Worm (Caenorhabditis elegans): ENCODE data around the gene F38B6.6.
A peak's percentile ranks its signal among the peaks of the same experiment; 100 is the strongest.

The F38B6.6 gene

ce11 chrX:6729593-6729992 is 39.7 kb upstream of the F38B6.6 start, which contains the start of gene K11G12.6:
Gene K11G12.6 (minus strand): TSS chrX:6729657.
- TF ChIP-seq ztf-28 (GFP tag; IDR thresholded peaks at IDR 0.05) (no peak), mcd-1 (GFP tag; IDR thresholded peaks at IDR 0.05) (peak; percentile 60)

ce11 chrX:6728820-6729396 is 39.0 kb upstream of the F38B6.6 start:
- peak; percentile 38 for TF ChIP-seq nhr-80 (tag; optimal IDR thresholded peaks at IDR 0.05)
- TF ChIP-seq tbx-9 (tag; optimal IDR thresholded peaks at IDR 0.05; ENCODE audit: borderline replicate concordance) = no peak

ce11 chrX:6725260-6725718 is 35.4 kb upstream of the F38B6.6 start, which contains the start of gene slc-25A10:
Gene slc-25A10 (minus strand): TSS chrX:6725668.
- TF ChIP-seq chd-7 (tag; optimal IDR thresholded peaks at IDR 0.05) (no peak), hmg-1.2 (GFP tag; IDR thresholded peaks at IDR 0.05) (no peak)

- TF ChIP-seq ceh-91 (GFP tag; IDR thresholded peaks at IDR 0.05) (no peak), T26A5.8 (tag; optimal IDR thresholded peaks at IDR 0.05) (no peak), let-526 (GFP tag; IDR thresholded peaks at IDR 0.05) (no peak), nfyb-1 (GFP tag; IDR thresholded peaks at IDR 0.05) (peak; percentile 16; the same call in 1 of the 2 replicates), lin-26 (GFP tag; IDR thresholded peaks at IDR 0.05) (no peak)
Measured at ce11 chrX:6722966-6723365, 33.1 kb upstream of the F38B6.6 start, which contains the start of gene smf-1. Gene smf-1 (minus strand): TSS chrX:6723066.

ce11 chrX:6718595-6718994 is 28.7 kb upstream of the F38B6.6 start, which contains the start of gene smf-2:
Gene smf-2 (minus strand): TSS chrX:6718695.
- TF ChIP-seq hsf-1 (GFP tag; IDR thresholded peaks at IDR 0.05) (no peak), rcor-1 (GFP tag; IDR thresholded peaks at IDR 0.05) (no peak), B0336.3 (GFP tag; IDR thresholded peaks at IDR 0.05) (no peak), F39B2.1 (GFP tag; IDR thresholded peaks at IDR 0.05) (no peak), lin-35 (GFP tag; optimal IDR thresholded peaks at IDR 0.05) (no peak)

- TF ChIP-seq F10E7.11 (tag; optimal IDR thresholded peaks at IDR 0.05) (no peak), lin-40 (tag; optimal IDR thresholded peaks at IDR 0.05) (no peak), attf-3 (GFP tag; conservative IDR thresholded peaks at IDR 0.05) (no peak), hlh-26 (GFP tag; conservative IDR thresholded peaks at IDR 0.05) (no peak), ekl-4 (GFP tag; IDR thresholded peaks at IDR 0.05) (no peak), fkh-3 (tag; optimal IDR thresholded peaks at IDR 0.05) (no peak), egl-18 (GFP tag; IDR thresholded peaks at IDR 0.05) (no peak), mes-4 (tag; optimal IDR thresholded peaks at IDR 0.05) (no peak), egrh-3 (GFP tag; IDR thresholded peaks at IDR 0.05) (no peak), pha-4 (tag; optimal IDR thresholded peaks at IDR 0.05) (no peak), die-1 (tag; optimal IDR thresholded peaks at IDR 0.05) (no peak), rpc-1 (optimal IDR thresholded peaks at IDR 0.05) (no peak), rpc-1 (tag; optimal IDR thresholded peaks at IDR 0.05) (no peak), akir-1 (GFP tag; optimal IDR thresholded peaks at IDR 0.05) (no peak), F55B11.4 (tag; optimal IDR thresholded peaks at IDR 0.05; ENCODE audit: borderline replicate concordance, insufficient read depth) (no peak), bed-2 (GFP tag; IDR thresholded peaks at IDR 0.05) (no peak), Y67H2A.10 (GFP tag; conservative IDR thresholded peaks at IDR 0.05) (no peak), F39B2.1 (GFP tag; IDR thresholded peaks at IDR 0.05) (no peak), gei-17 (GFP tag; optimal IDR thresholded peaks at IDR 0.05) (no peak)
Measured at ce11 chrX:6713277-6713676, 23.4 kb upstream of the F38B6.6 start, which contains the start of gene nas-11. Gene nas-11 (plus strand): TSS chrX:6713577.

Measured in whole organism, young adult.